Fruit fly (Drosophila melanogaster): ENCODE data around the gene CG8312.

- TF ChIP-seq woc (GFP tag; optimal IDR thresholded peaks at IDR 0.05) (peak; percentile 88), psq (GFP tag; optimal IDR thresholded peaks at IDR 0.05) (peak; percentile 94), Jra (GFP tag; optimal IDR thresholded peaks at IDR 0.05) (peak; percentile 95), sv (GFP tag; optimal IDR thresholded peaks at IDR 0.05) (peak; percentile 98), Vsx2 (GFP tag; optimal IDR thresholded peaks at IDR 0.05; ENCODE audit: partially characterized antibody) (no peak)
Observed at dm6 chr3R:9573812-9574587, 17.1 kb upstream of the CG8312 start, which contains the start of gene CG9399.

Measured in whole organism, wandering third instar larva.